Worm (Caenorhabditis elegans) whole organism, L1 larva: ENCODE data around the gene madf-3.

Source experiments
- ceh-82 ChIP-seq, 3 experiments: fragments of 150-350 bp in 1 of 3; sonication (generic microtip) in 2 of 3; optimal IDR thresholded peaks; 2 replicates each; lab custom pipeline; 2014 to 2017; ENCODE audit warnings: missing biosample characterization in 3 of 3, missing genetic modification characterization in 3 of 3
- fkh-10 ChIP-seq: sonication (generic microtip); optimal IDR thresholded peaks from 2 replicates; lab custom pipeline; 2017; ENCODE audit warnings: missing biosample characterization, missing genetic modification reagents, missing genetic modification characterization
- fkh-4 ChIP-seq: sonication (generic microtip); optimal IDR thresholded peaks from 2 replicates; lab custom pipeline; 2016; ENCODE audit warnings: missing compliant biosample characterization, missing genetic modification characterization, borderline replicate concordance
- lir-3 ChIP-seq: sonication (generic microtip); optimal IDR thresholded peaks from 2 replicates; lab custom pipeline; 2016; ENCODE audit warnings: mild to moderate bottlenecking, missing genetic modification characterization, moderate library complexity, missing compliant biosample characterization; ENCODE audit not compliant: poor library complexity
- mep-1 ChIP-seq: fragments of 150-350 bp; optimal IDR thresholded peaks from 2 replicates; lab custom pipeline; 2014; ENCODE audit warnings: missing biosample characterization, missing genetic modification characterization
- nhr-11 ChIP-seq: fragments of 150-350 bp; optimal IDR thresholded peaks from 2 replicates; lab custom pipeline; 2014; ENCODE audit warnings: missing biosample characterization, missing genetic modification characterization
- nhr-237 ChIP-seq: fragments of 150-350 bp; optimal IDR thresholded peaks from 2 replicates; lab custom pipeline; 2014; ENCODE audit warnings: missing biosample characterization, missing genetic modification characterization
- sox-4 ChIP-seq: sonication (generic microtip); optimal IDR thresholded peaks from 2 replicates; lab custom pipeline; 2016; ENCODE audit warnings: missing genetic modification characterization, missing compliant biosample characterization
- unc-62 ChIP-seq: fragments of 150-350 bp; optimal IDR thresholded peaks from 2 replicates; lab custom pipeline; 2014; ENCODE audit warnings: missing biosample characterization, missing genetic modification reagents, missing genetic modification characterization

- no peak for TF ChIP-seq lir-3 (tag; lab: Kevin White, UChicago)
- no peak for TF ChIP-seq unc-62 (GFP tag; lab: Kevin White, UChicago)
- TF ChIP-seq mep-1 (tag; lab: Kevin White, UChicago): no peak
- no peak for TF ChIP-seq nhr-11 (tag; lab: Kevin White, UChicago)
- no peak for TF ChIP-seq sox-4
- no peak for TF ChIP-seq ceh-82 (tag; optimal IDR thresholded peaks at IDR 0.05; lab: Kevin White, UChicago)
- no peak for TF ChIP-seq fkh-4 (tag; lab: Kevin White, UChicago)
- no peak for TF ChIP-seq nhr-237 (tag; lab: Kevin White, UChicago)
- TF ChIP-seq fkh-10 (GFP tag; lab: Kevin White, UChicago): no peak
These were observed 6.9 kb downstream of the madf-3 start for ce11 chrII:4341484-4341883.
